Worm (Caenorhabditis elegans) whole organism, L3 larva: ENCODE results near the gene C17G10.1.

Experiments used
- R02D3.7 ChIP-seq: fragments of 150-350 bp; optimal IDR thresholded peaks from 2 replicates; lab custom pipeline; 2014; ENCODE audit warnings: missing biosample characterization, missing genetic modification characterization
- ZK546.5 ChIP-seq: sonication (generic microtip); optimal IDR thresholded peaks from 2 replicates; lab custom pipeline; 2017; ENCODE audit warnings: missing biosample characterization, missing genetic modification characterization
- aly-2 ChIP-seq: fragments of 150-350 bp; optimal IDR thresholded peaks from 2 replicates; lab custom pipeline; 2014; ENCODE audit warnings: missing biosample characterization, missing genetic modification characterization
- ama-1 ChIP-seq: fragments of 150-350 bp; optimal IDR thresholded peaks from 2 replicates; lab custom pipeline; 2018
- ceh-16 ChIP-seq: sonication (generic microtip); optimal IDR thresholded peaks from 2 replicates; lab custom pipeline; 2017; ENCODE audit warnings: missing biosample characterization, missing genetic modification characterization
- ceh-28 ChIP-seq: fragments of 150-350 bp; optimal IDR thresholded peaks from 2 replicates; lab custom pipeline; 2014; ENCODE audit warnings: missing biosample characterization, missing genetic modification reagents, missing genetic modification characterization
- ceh-82 ChIP-seq: fragments of 150-350 bp; optimal IDR thresholded peaks from 2 replicates; lab custom pipeline; 2014; ENCODE audit warnings: missing biosample characterization, missing genetic modification characterization
- ceh-9 ChIP-seq: sonication (generic microtip); optimal IDR thresholded peaks from 2 replicates; lab custom pipeline; 2018; ENCODE audit warnings: missing biosample characterization, missing genetic modification characterization
- daf-12 ChIP-seq: fragments of 150-350 bp; optimal IDR thresholded peaks from 2 replicates; lab custom pipeline; 2014; ENCODE audit warnings: missing biosample characterization, missing genetic modification reagents, missing genetic modification characterization
- egl-27 ChIP-seq: sonication (generic microtip); optimal IDR thresholded peaks from 4 replicates; lab custom pipeline; 2017; ENCODE audit warnings: missing biosample characterization, missing genetic modification reagents, missing genetic modification characterization
- egl-5 ChIP-seq: fragments of 150-350 bp; optimal IDR thresholded peaks from 2 replicates; lab custom pipeline; 2017; ENCODE audit warnings: missing biosample characterization, missing genetic modification reagents, missing genetic modification characterization, inconsistent platforms
- elt-1 ChIP-seq: fragments of 150-350 bp; optimal IDR thresholded peaks from 2 replicates; lab custom pipeline; 2014; ENCODE audit warnings: missing biosample characterization, missing genetic modification characterization
- elt-2 ChIP-seq: sonication (generic microtip); optimal IDR thresholded peaks from 2 replicates; lab custom pipeline; 2016; ENCODE audit warnings: missing genetic modification reagents, mild to moderate bottlenecking, missing genetic modification characterization, missing compliant biosample characterization
- elt-3 ChIP-seq, 3 experiments: fragments of 150-350 bp in 1 of 3; sonication (generic microtip) in 2 of 3; optimal IDR thresholded peaks; 2 replicates in 2 of 3; 4 replicates in 1 of 3; lab custom pipeline; 2014 to 2017; ENCODE audit warnings: missing biosample characterization in 3 of 3, missing genetic modification characterization in 3 of 3
- eor-1 ChIP-seq, 2 experiments: fragments of 150-350 bp; optimal IDR thresholded peaks; 2 replicates each; lab custom pipeline; 2014 to 2018; ENCODE audit warnings: missing biosample characterization in 2 of 2, missing genetic modification characterization in 2 of 2
- fos-1 ChIP-seq: fragments of 150-350 bp; optimal IDR thresholded peaks from 2 replicates; lab custom pipeline; 2014; ENCODE audit warnings: missing biosample characterization, missing genetic modification characterization
- hmg-11 ChIP-seq: sonication (generic microtip); optimal IDR thresholded peaks from 2 replicates; lab custom pipeline; 2016; ENCODE audit warnings: missing genetic modification characterization, missing compliant biosample characterization
- jun-1 ChIP-seq: fragments of 150-350 bp; optimal IDR thresholded peaks from 2 replicates; lab custom pipeline; 2014; ENCODE audit warnings: missing biosample characterization, missing genetic modification reagents, missing genetic modification characterization
- lin-15B ChIP-seq: fragments of 150-350 bp; optimal IDR thresholded peaks from 2 replicates; lab custom pipeline; 2014; ENCODE audit warnings: missing biosample characterization, missing genetic modification characterization
- lin-39 ChIP-seq: fragments of 150-350 bp; optimal IDR thresholded peaks from 2 replicates; lab custom pipeline; 2018; ENCODE audit warnings: missing biosample characterization, missing genetic modification reagents, missing genetic modification characterization
- lsy-12 ChIP-seq: sonication (generic microtip); optimal IDR thresholded peaks from 2 replicates; lab custom pipeline; 2016; ENCODE audit warnings: mild to moderate bottlenecking, missing genetic modification characterization, missing compliant biosample characterization
- mdl-1 ChIP-seq: fragments of 150-350 bp; optimal IDR thresholded peaks from 2 replicates; lab custom pipeline; 2014; ENCODE audit warnings: missing biosample characterization, missing genetic modification characterization
- mml-1 ChIP-seq: fragments of 150-350 bp; sonication (generic microtip); optimal IDR thresholded peaks from 3 replicates; lab custom pipeline; 2014; ENCODE audit warnings: missing biosample characterization, missing genetic modification characterization
- nfya-1 ChIP-seq: sonication (generic microtip); optimal IDR thresholded peaks from 2 replicates; lab custom pipeline; 2017; ENCODE audit warnings: missing genetic modification characterization, mild to moderate bottlenecking, missing compliant biosample characterization, antibody characterized with exemption, moderate library complexity; ENCODE audit not compliant: insufficient read depth
- nhr-11 ChIP-seq: fragments of 150-350 bp; optimal IDR thresholded peaks from 2 replicates; lab custom pipeline; 2014; ENCODE audit warnings: missing biosample characterization, missing genetic modification characterization
- nhr-12 ChIP-seq: fragments of 150-350 bp; optimal IDR thresholded peaks from 2 replicates; lab custom pipeline; 2014; ENCODE audit warnings: missing biosample characterization, missing genetic modification characterization
- nhr-23 ChIP-seq: fragments of 150-350 bp; optimal IDR thresholded peaks from 2 replicates; lab custom pipeline; 2014; ENCODE audit warnings: missing biosample characterization, missing genetic modification reagents, missing genetic modification characterization
- nhr-237 ChIP-seq: fragments of 150-350 bp; optimal IDR thresholded peaks from 2 replicates; lab custom pipeline; 2014; ENCODE audit warnings: missing biosample characterization, missing genetic modification characterization
- nhr-25 ChIP-seq: sonication (generic microtip); optimal IDR thresholded peaks from 2 replicates; lab custom pipeline; 2017; ENCODE audit warnings: missing biosample characterization, missing genetic modification characterization
- nhr-28 ChIP-seq: fragments of 150-350 bp; optimal IDR thresholded peaks from 2 replicates; lab custom pipeline; 2014; ENCODE audit warnings: missing biosample characterization, missing genetic modification characterization
- nhr-43 ChIP-seq: sonication (generic microtip); optimal IDR thresholded peaks from 2 replicates; lab custom pipeline; 2016; ENCODE audit warnings: mild to moderate bottlenecking, missing genetic modification characterization, missing compliant biosample characterization; ENCODE audit not compliant: poor library complexity, severe bottlenecking
- nhr-67 ChIP-seq: fragments of 150-350 bp; optimal IDR thresholded peaks from 2 replicates; lab custom pipeline; 2014; ENCODE audit warnings: missing biosample characterization, missing genetic modification characterization
- nhr-76 ChIP-seq: fragments of 150-350 bp; sonication (generic microtip); optimal IDR thresholded peaks from 5 replicates; lab custom pipeline; 2014; ENCODE audit warnings: missing biosample characterization, missing genetic modification characterization
- nhr-77 ChIP-seq: fragments of 150-350 bp; optimal IDR thresholded peaks from 2 replicates; lab custom pipeline; 2014; ENCODE audit warnings: missing biosample characterization, missing genetic modification characterization
- pha-4 ChIP-seq: fragments of 150-350 bp; optimal IDR thresholded peaks from 2 replicates; lab custom pipeline; 2014; ENCODE audit warnings: missing biosample characterization, missing genetic modification reagents, missing genetic modification characterization
- pqm-1 ChIP-seq: fragments of 150-350 bp; optimal IDR thresholded peaks from 2 replicates; lab custom pipeline; 2017; ENCODE audit warnings: missing biosample characterization, missing genetic modification characterization, inconsistent platforms
- sea-2 ChIP-seq: fragments of 150-350 bp; sonication (generic microtip); optimal IDR thresholded peaks from 4 replicates; lab custom pipeline; 2014; ENCODE audit warnings: missing biosample characterization, missing genetic modification reagents, missing genetic modification characterization
- skn-1 ChIP-seq: fragments of 150-350 bp; optimal IDR thresholded peaks from 2 replicates; lab custom pipeline; 2014; ENCODE audit warnings: missing biosample characterization, missing genetic modification characterization
- snpc-4 ChIP-seq: fragments of 150-350 bp; optimal IDR thresholded peaks from 2 replicates; lab custom pipeline; 2014; ENCODE audit warnings: missing biosample characterization, missing genetic modification characterization
- tbx-2 ChIP-seq: sonication (generic microtip); optimal IDR thresholded peaks from 2 replicates; lab custom pipeline; 2016; ENCODE audit warnings: mild to moderate bottlenecking, missing genetic modification characterization, missing compliant biosample characterization
- unc-62 ChIP-seq: fragments of 150-350 bp; sonication (generic microtip); optimal IDR thresholded peaks from 4 replicates; lab custom pipeline; 2014; ENCODE audit warnings: missing biosample characterization, missing genetic modification reagents, missing genetic modification characterization
- zag-1 ChIP-seq: fragments of 150-350 bp; optimal IDR thresholded peaks from 2 replicates; lab custom pipeline; 2014; ENCODE audit warnings: missing biosample characterization, missing genetic modification characterization
- ztf-11 ChIP-seq: fragments of 150-350 bp; optimal IDR thresholded peaks from 2 replicates; lab custom pipeline; 2014; ENCODE audit warnings: missing biosample characterization, missing genetic modification characterization

The C17G10.1 gene

DNA sequence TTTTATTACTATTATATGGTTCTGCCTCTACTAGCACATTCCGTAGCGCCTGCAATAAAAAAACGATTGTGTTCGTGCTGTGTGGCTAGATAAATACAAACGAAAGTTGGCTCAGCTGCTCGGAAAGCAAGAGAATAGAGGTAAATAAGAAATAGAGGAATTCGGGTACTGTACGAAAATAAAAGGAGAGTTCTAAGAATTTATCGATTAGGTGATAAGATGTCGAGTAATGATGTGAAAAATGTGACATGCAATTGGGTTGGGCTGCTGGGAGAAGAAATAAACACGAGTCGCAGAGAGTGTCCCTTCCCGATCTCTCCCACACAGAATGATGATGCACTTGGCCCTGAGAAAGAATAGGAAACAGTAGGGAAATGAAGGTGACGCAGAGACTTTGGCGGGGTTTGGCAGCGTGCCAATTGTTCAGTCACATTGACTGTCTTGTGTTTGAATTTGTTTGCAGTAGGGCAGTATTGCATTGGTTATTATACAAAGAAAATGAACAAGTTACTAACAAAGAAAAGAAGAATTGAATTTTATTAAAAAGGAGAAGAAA, 2.9 kb upstream of the C17G10.1 start, which contains the start of gene cdc-14 (continued):
- TF ChIP-seq elt-3 (tag; optimal IDR thresholded peaks at IDR 0.05; lab: Kevin White, UChicago) (no peak), elt-1 (tag; lab: Kevin White, UChicago) (peak; percentile 53), nhr-237 (tag; lab: Kevin White, UChicago) (no peak), nhr-11 (tag; lab: Kevin White, UChicago) (no peak), nhr-12 (tag; lab: Kevin White, UChicago) (no peak), snpc-4 (tag; lab: Kevin White, UChicago) (peak; percentile 84), jun-1 (tag; lab: Kevin White, UChicago) (peak; percentile 66), sea-2 (GFP tag; lab: Kevin White, UChicago) (no peak), mml-1 (no peak), lsy-12 (no peak), nhr-28 (no peak)

DNA sequence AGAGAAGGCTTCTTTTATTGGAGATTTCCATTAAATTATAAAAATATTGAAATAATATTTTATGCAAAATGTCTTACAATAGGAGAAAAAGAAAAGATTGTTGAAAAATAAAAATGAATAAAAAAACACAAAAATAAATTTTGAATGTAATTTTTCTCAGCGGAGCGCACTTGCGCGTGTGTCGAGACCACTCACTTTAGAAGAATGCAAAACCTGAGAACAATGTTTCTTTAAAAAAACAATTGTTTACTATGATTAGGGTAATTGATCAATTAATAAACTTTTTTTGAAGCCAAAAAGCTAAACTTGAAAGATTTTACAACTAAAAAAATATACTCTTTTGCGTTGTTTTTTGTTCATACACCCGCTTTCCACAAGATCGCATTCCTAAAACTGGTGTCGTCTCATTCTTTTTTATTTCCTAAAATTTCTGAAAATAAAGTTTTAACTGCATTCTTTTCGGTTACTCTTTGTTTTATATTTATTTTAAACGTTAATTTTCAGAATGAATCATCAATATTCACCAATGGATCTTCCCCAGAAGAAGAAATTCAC, 2.1 kb upstream of the C17G10.1 start, which contains the start of gene ttc-4:
TSS of gene ttc-4 (plus strand) at position 505 of the 555 bp plus-strand sequence.
- TF ChIP-seq elt-3 (tag; optimal IDR thresholded peaks at IDR 0.05; lab: Kevin White, UChicago) (no peak), egl-27 (no peak), nhr-23 (peak; percentile 38), ztf-11 (no peak), zag-1 (tag; lab: Kevin White, UChicago) (no peak), nhr-11 (tag; lab: Kevin White, UChicago) (no peak), nhr-28 (no peak), pha-4 (peak; percentile 71), daf-12 (no peak), nhr-43 (tag; lab: Kevin White, UChicago) (no peak), fos-1 (tag; lab: Kevin White, UChicago) (no peak), skn-1 (tag; lab: Kevin White, UChicago) (no peak), pqm-1 (peak; percentile 51), mml-1 (no peak), ama-1 (lab: Kevin White, UChicago) (no peak), mdl-1 (tag; lab: Kevin White, UChicago) (no peak), nhr-67 (tag; lab: Kevin White, UChicago) (no peak), ceh-9 (tag; lab: Kevin White, UChicago) (no peak), elt-2 (peak; percentile 39), lin-15B (peak; percentile 65), lsy-12 (no peak), lin-39 (tag; lab: Kevin White, UChicago) (no peak), nhr-76 (tag; lab: Kevin White, UChicago) (no peak), jun-1 (tag; lab: Kevin White, UChicago) (no peak), R02D3.7 (tag; lab: Kevin White, UChicago) (no peak), nhr-77 (no peak), snpc-4 (tag; lab: Kevin White, UChicago) (peak; percentile 75), nfya-1 (tag; lab: Kevin White, UChicago) (peak; percentile 58), hmg-11 (tag; lab: Kevin White, UChicago) (no peak), nhr-25 (no peak), ceh-82 (no peak), egl-5 (tag; lab: Kevin White, UChicago) (no peak)

- no peak for TF ChIP-seq nhr-237 (tag; lab: Kevin White, UChicago)
- TF ChIP-seq nhr-25 = peak; percentile 82
- TF ChIP-seq ceh-28 (tag; lab: Kevin White, UChicago) = peak; percentile 47
- no peak for TF ChIP-seq ZK546.5 (tag; lab: Kevin White, UChicago)
- TF ChIP-seq ama-1 (lab: Kevin White, UChicago) = peak; percentile 93
- peak; percentile 49 for TF ChIP-seq pha-4
- peak; percentile 60 for TF ChIP-seq lin-15B
- no peak for TF ChIP-seq fos-1 (tag; lab: Kevin White, UChicago)
- peak; percentile 54 for TF ChIP-seq egl-5 (tag; lab: Kevin White, UChicago)
- TF ChIP-seq nhr-67 (tag; lab: Kevin White, UChicago) = no peak
- peak; percentile 55 for TF ChIP-seq pqm-1
- TF ChIP-seq nhr-28 = peak; percentile 30
- TF ChIP-seq mdl-1 (tag; lab: Kevin White, UChicago) = peak; percentile 34
- peak; percentile 38 for TF ChIP-seq lin-39 (tag; lab: Kevin White, UChicago)
- TF ChIP-seq nhr-43 (tag; lab: Kevin White, UChicago) = peak; percentile 89
- TF ChIP-seq ceh-82 = peak; percentile 60
- peak; percentile 83 for TF ChIP-seq elt-2
- no peak for TF ChIP-seq eor-1 (tag; optimal IDR thresholded peaks at IDR 0.05; lab: Kevin White, UChicago)
- peak; percentile 10 for TF ChIP-seq R02D3.7 (tag; lab: Kevin White, UChicago)
- peak; percentile 89 for TF ChIP-seq nhr-77
- TF ChIP-seq snpc-4 (tag; lab: Kevin White, UChicago) = peak; percentile 99
- TF ChIP-seq zag-1 (tag; lab: Kevin White, UChicago) = no peak
- no peak for TF ChIP-seq aly-2
- TF ChIP-seq hmg-11 (tag; lab: Kevin White, UChicago) = peak; percentile 60
- no peak for TF ChIP-seq unc-62 (GFP tag; lab: Kevin White, UChicago)
- no peak for TF ChIP-seq nhr-76 (tag; lab: Kevin White, UChicago)
- TF ChIP-seq nhr-23 = peak; percentile 84
- peak; percentile 29 for TF ChIP-seq jun-1 (tag; lab: Kevin White, UChicago)
- TF ChIP-seq tbx-2 = peak; percentile 33
- no peak for TF ChIP-seq elt-1 (tag; lab: Kevin White, UChicago)
- TF ChIP-seq ceh-16 = no peak
- no peak for TF ChIP-seq egl-27
- TF ChIP-seq skn-1 (tag; lab: Kevin White, UChicago) = peak; percentile 9
These were observed 3.1 kb downstream of the C17G10.1 start, which contains the start of gene C17G10.10 for ce11 chrII:5599326-5600044. TSS of gene C17G10.10 (minus strand) at chrII:5599376.
